Worm (Caenorhabditis elegans): Measurements from ENCODE around the gene pyr-1.

Gene pyr-1

DNA sequence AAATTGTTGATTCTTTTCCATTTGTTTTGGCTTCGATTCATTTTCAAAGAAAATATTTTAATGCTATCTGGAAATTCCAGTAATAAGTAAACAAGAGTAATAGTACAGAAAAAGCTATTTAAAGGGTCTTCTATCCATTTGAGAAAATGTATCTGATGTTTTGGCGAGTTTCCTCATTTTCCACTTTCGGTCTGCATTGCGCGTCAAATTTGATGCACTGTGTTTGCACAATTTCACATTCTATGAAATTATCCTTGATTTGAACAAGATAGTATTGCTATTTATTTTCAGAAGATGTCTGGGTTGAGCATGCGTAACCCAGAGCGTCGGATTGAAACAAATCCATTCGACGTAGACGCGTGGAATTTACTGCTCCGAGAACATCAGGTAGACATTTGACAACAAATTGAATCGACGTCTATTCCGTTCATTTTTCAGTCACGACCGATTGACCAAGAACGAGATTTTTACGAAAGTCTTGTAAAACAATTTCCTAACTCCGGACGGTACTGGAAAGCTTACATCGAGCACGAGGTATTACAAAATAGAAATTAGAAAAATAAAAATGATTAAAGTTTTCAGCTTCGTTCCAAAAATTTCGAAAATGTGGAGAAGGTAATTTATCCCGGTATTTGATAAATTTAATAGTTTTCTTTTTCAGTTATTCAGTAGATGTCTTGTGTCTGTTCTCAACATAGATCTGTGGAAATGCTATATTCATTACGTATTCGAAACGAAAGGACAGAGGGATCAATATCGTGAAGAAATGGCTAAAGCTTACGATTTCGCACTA lies 47.1 kb upstream of the pyr-1 start, which contains the start of gene suf-1 (continued):
- TF ChIP-seq lir-1 (GFP tag; conservative IDR thresholded peaks at IDR 0.05) (no peak), ceh-27 (GFP tag; optimal IDR thresholded peaks at IDR 0.05) (no peak), madf-6 (GFP tag; IDR thresholded peaks at IDR 0.05) (peak; percentile 85), F57C9.4 (tag; optimal IDR thresholded peaks at IDR 0.05) (no peak), somi-1 (GFP tag; optimal IDR thresholded peaks at IDR 0.05) (no peak), die-1 (tag; optimal IDR thresholded peaks at IDR 0.05) (peak; percentile 37), ztf-28 (GFP tag; IDR thresholded peaks at IDR 0.05) (no peak), T26A5.8 (tag; optimal IDR thresholded peaks at IDR 0.05) (no peak), madf-8 (GFP tag; conservative IDR thresholded peaks at IDR 0.05) (peak; percentile 44; the same call in 1 of the 2 replicates), Y79H2A.3 (GFP tag; conservative IDR thresholded peaks at IDR 0.05) (no peak), F55B11.4 (tag; optimal IDR thresholded peaks at IDR 0.05; ENCODE audit: borderline replicate concordance, insufficient read depth) (no peak), T07F8.4 (tag; optimal IDR thresholded peaks at IDR 0.05) (no peak), attf-3 (GFP tag; conservative IDR thresholded peaks at IDR 0.05) (no peak), F52B5.7 (tag; optimal IDR thresholded peaks at IDR 0.05) (peak; percentile 22), efl-1 (GFP tag; optimal IDR thresholded peaks at IDR 0.05) (peak; percentile 43), ceh-79 (tag; optimal IDR thresholded peaks at IDR 0.05) (no peak), rec-8 (tag; optimal IDR thresholded peaks at IDR 0.05) (no peak), xnd-1 (tag; optimal IDR thresholded peaks at IDR 0.05) (peak; percentile 45), lsl-1 (GFP tag; optimal IDR thresholded peaks at IDR 0.05) (peak; percentile 58), dpff-1 (tag; optimal IDR thresholded peaks at IDR 0.05) (no peak), Y95B8A.8 (GFP tag; IDR thresholded peaks at IDR 0.05) (0 out of 2 replicates have a peak, but pooled peaks have one; percentile 34), egl-18 (GFP tag; IDR thresholded peaks at IDR 0.05) (no peak), rpc-1 (optimal IDR thresholded peaks at IDR 0.05) (no peak), rpc-1 (tag; optimal IDR thresholded peaks at IDR 0.05) (peak; percentile 3), nhr-80 (tag; optimal IDR thresholded peaks at IDR 0.05) (no peak), zim-3 (tag; optimal IDR thresholded peaks at IDR 0.05) (no peak), madf-10 (tag; optimal IDR thresholded peaks at IDR 0.05) (no peak), ztf-18 (tag; optimal IDR thresholded peaks at IDR 0.05) (no peak), F49E8.2 (tag; optimal IDR thresholded peaks at IDR 0.05; ENCODE audit: insufficient read depth) (peak; percentile 94), unc-130 (GFP tag; optimal IDR thresholded peaks at IDR 0.05) (peak; percentile 69), tbx-9 (tag; optimal IDR thresholded peaks at IDR 0.05; ENCODE audit: borderline replicate concordance) (no peak), him-1 (tag; optimal IDR thresholded peaks at IDR 0.05) (no peak), cebp-1 (GFP tag; IDR thresholded peaks at IDR 0.05) (no peak), cebp-1 (tag; optimal IDR thresholded peaks at IDR 0.05) (no peak), snpc-4 (GFP tag; optimal IDR thresholded peaks at IDR 0.05) (peak; percentile 49), snpc-4 (tag; optimal IDR thresholded peaks at IDR 0.05) (peak in 3 of 4 experiments; percentile 29 to 81 (median 42)), hlh-26 (GFP tag; conservative IDR thresholded peaks at IDR 0.05) (no peak), mes-4 (tag; optimal IDR thresholded peaks at IDR 0.05) (no peak), nhr-179 (tag; optimal IDR thresholded peaks at IDR 0.05) (no peak), C06A6.2 (GFP tag; conservative IDR thresholded peaks at IDR 0.05) (no peak), dox-1 (GFP tag; IDR thresholded peaks at IDR 0.05) (peak; percentile 12; the same call in 1 of the 2 replicates), aptf-2 (GFP tag; conservative IDR thresholded peaks at IDR 0.05) (no peak), nfya-2 (GFP tag; IDR thresholded peaks at IDR 0.05) (no peak), B0261.1 (tag; optimal IDR thresholded peaks at IDR 0.05) (no peak), lin-54 (GFP tag; optimal IDR thresholded peaks at IDR 0.05) (peak; percentile 73), nhr-90 (tag; optimal IDR thresholded peaks at IDR 0.05) (no peak), F10E7.11 (tag; optimal IDR thresholded peaks at IDR 0.05) (no peak), B0019.2 (GFP tag; conservative IDR thresholded peaks at IDR 0.05) (no peak; the same call in 1 of the 2 replicates)

Measured in whole organism, young adult.